Worm (Caenorhabditis elegans) whole organism, late embryonic: ENCODE results near the gene T19C3.3.

Source experiments
- ahr-1 ChIP-seq: sonication (generic microtip); optimal IDR thresholded peaks from 2 replicates; lab custom pipeline; 2016; ENCODE audit warnings: missing genetic modification characterization, missing compliant biosample characterization
- ceh-34 ChIP-seq: sonication (generic microtip); optimal IDR thresholded peaks from 2 replicates; lab custom pipeline; 2016; ENCODE audit warnings: mild to moderate bottlenecking, missing genetic modification characterization, missing compliant biosample characterization
- ceh-48 ChIP-seq: sonication (generic microtip); optimal IDR thresholded peaks from 2 replicates; lab custom pipeline; 2016; ENCODE audit warnings: missing genetic modification characterization, inconsistent platforms, missing compliant biosample characterization
- dmd-4 ChIP-seq: sonication (generic microtip); optimal IDR thresholded peaks from 2 replicates; lab custom pipeline; 2016; ENCODE audit warnings: borderline replicate concordance, missing genetic modification characterization, missing compliant biosample characterization
- fkh-6 ChIP-seq: sonication (generic microtip); optimal IDR thresholded peaks from 2 replicates; lab custom pipeline; 2016; ENCODE audit warnings: missing genetic modification characterization, missing compliant biosample characterization
- nhr-11 ChIP-seq: fragments of 150-350 bp; optimal IDR thresholded peaks from 2 replicates; lab custom pipeline; 2014; ENCODE audit warnings: missing biosample characterization, missing genetic modification characterization
- pha-2 ChIP-seq: sonication (generic microtip); optimal IDR thresholded peaks from 2 replicates; lab custom pipeline; 2017; ENCODE audit warnings: mild to moderate bottlenecking, missing genetic modification characterization, missing compliant biosample characterization
- pha-4 ChIP-seq: fragments of 150-350 bp; optimal IDR thresholded peaks from 2 replicates; lab custom pipeline; 2018; ENCODE audit warnings: missing biosample characterization, missing genetic modification reagents, missing genetic modification characterization
- pqm-1 ChIP-seq: sonication (generic microtip); optimal IDR thresholded peaks from 2 replicates; lab custom pipeline; 2016; ENCODE audit warnings: missing genetic modification characterization, missing compliant biosample characterization
- pros-1 ChIP-seq: fragments of 150-350 bp; optimal IDR thresholded peaks from 2 replicates; lab custom pipeline; 2014; ENCODE audit warnings: missing biosample characterization, missing genetic modification reagents, missing genetic modification characterization

DNA sequence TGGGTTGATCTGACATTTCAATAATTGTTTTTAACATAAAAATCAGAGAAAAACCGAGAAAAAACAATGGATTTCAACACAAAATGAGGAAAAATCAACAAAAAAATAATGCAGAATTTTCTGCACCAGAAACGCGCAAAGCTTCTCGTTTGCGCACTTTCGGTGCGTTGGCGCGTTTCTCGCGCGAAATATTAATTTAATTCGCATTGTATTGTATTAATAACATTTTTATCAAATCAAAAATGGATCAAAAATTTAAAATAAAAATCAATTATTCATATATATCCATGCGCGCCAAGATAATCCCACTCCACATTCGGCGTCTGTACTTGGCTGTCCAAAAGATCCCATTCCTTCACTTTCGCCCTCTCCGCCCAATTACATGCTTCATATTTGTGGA, 20.3 kb upstream of the T19C3.3 start, which contains the start of gene fem-2:
- TF ChIP-seq nhr-11, result no peak
- TF ChIP-seq pha-4, result no peak
- TF ChIP-seq fkh-6 (tag; lab: Kevin White, UChicago), result no peak
- no peak for TF ChIP-seq pros-1 (tag; lab: Kevin White, UChicago)
- TF ChIP-seq pha-2 (tag; lab: Kevin White, UChicago), result no peak
- no peak for TF ChIP-seq ahr-1 (tag; lab: Kevin White, UChicago)
- no peak for TF ChIP-seq ceh-48
- no peak for TF ChIP-seq pqm-1 (tag; lab: Kevin White, UChicago)
- TF ChIP-seq ceh-34, result no peak
- TF ChIP-seq dmd-4 (tag; lab: Kevin White, UChicago), result no peak
